4 fruit fly cellular contexts compared by ENCODE assay signal in genomic region chr2L:5372552-5372951, dm6.
A peak's percentile ranks its signal among the peaks of the same experiment; 100 is the strongest.
TF ChIP-seq lines count a peak whose summit lies in the region.

No protein-coding gene starts in this region.

- TF ChIP-seq CTCF in whole organism, embryonic (GFP tag; optimal IDR thresholded peaks at IDR 0.05; lab: Kevin White, UChicago), result no peak

TF ChIP-seq in whole organism, embryonic, 481 proteins besides CTCF, POLR2A, EP300 and RAD21:
- TF ChIP-seq bsh (GFP tag; optimal IDR thresholded peaks at IDR 0.05; lab: Kevin White, UChicago) (peak in 1 of 2 experiments; percentile 15), nom (GFP tag; optimal IDR thresholded peaks at IDR 0.05; lab: Kevin White, UChicago) (peak; percentile 67), Myb (GFP tag; optimal IDR thresholded peaks at IDR 0.05; lab: Kevin White, UChicago) (no peak)

TF ChIP-seq in whole organism, prepupa, 60 proteins besides CTCF, POLR2A, EP300 and RAD21 (continues in another document):
- TF ChIP-seq Hr4 (GFP tag; optimal IDR thresholded peaks at IDR 0.05; lab: Kevin White, UChicago), result no peak
- peak; percentile 38 for TF ChIP-seq lz (GFP tag; optimal IDR thresholded peaks at IDR 0.05; lab: Kevin White, UChicago)
- no peak for TF ChIP-seq Gug (GFP tag; IDR thresholded peaks at IDR 0.05; lab: Robert Waterston, UW)
- no peak for TF ChIP-seq CG15336 (GFP tag; IDR thresholded peaks at IDR 0.05; lab: Robert Waterston, UW)
- no peak for TF ChIP-seq Hr38 (GFP tag; optimal IDR thresholded peaks at IDR 0.05; lab: Kevin White, UChicago)
- TF ChIP-seq CG8632 (GFP tag; optimal IDR thresholded peaks at IDR 0.05; lab: Kevin White, UChicago), result peak; percentile 28
- TF ChIP-seq Lpt (GFP tag; optimal IDR thresholded peaks at IDR 0.05; lab: Kevin White, UChicago), result no peak
- TF ChIP-seq CG10631 (GFP tag; optimal IDR thresholded peaks at IDR 0.05; lab: Kevin White, UChicago), result peak; percentile 63
- peak; percentile 68 for TF ChIP-seq svp (GFP tag; lab: Kevin White, UChicago)
- TF ChIP-seq net (GFP tag; optimal IDR thresholded peaks at IDR 0.05; lab: Kevin White, UChicago), result peak; percentile 5
- TF ChIP-seq CG11294 (GFP tag; IDR thresholded peaks at IDR 0.05; lab: Robert Waterston, UW), result no peak
- peak; percentile 18 for TF ChIP-seq CG8319 (GFP tag; optimal IDR thresholded peaks at IDR 0.05; lab: Kevin White, UChicago)
- peak; percentile 75 for TF ChIP-seq CG10669 (GFP tag; optimal IDR thresholded peaks at IDR 0.05; lab: Kevin White, UChicago)
- TF ChIP-seq ss (GFP tag; optimal IDR thresholded peaks at IDR 0.05; lab: Kevin White, UChicago), result peak; percentile 68 to 78
- no peak for TF ChIP-seq fkh (GFP tag; optimal IDR thresholded peaks at IDR 0.05; lab: Kevin White, UChicago)
- peak; percentile 79 for TF ChIP-seq CG6808 (GFP tag; optimal IDR thresholded peaks at IDR 0.05; lab: Kevin White, UChicago)
- peak; percentile 11 for TF ChIP-seq CG7368 (GFP tag; optimal IDR thresholded peaks at IDR 0.05; lab: Kevin White, UChicago)
- TF ChIP-seq CG9139 (GFP tag; optimal IDR thresholded peaks at IDR 0.05; lab: Kevin White, UChicago), result peak; percentile 53
- TF ChIP-seq Blimp-1 (GFP tag; optimal IDR thresholded peaks at IDR 0.05; lab: Kevin White, UChicago), result no peak
- peak; percentile 75 for TF ChIP-seq CG1621 (tag; optimal IDR thresholded peaks at IDR 0.05; lab: Kevin White, UChicago)
- peak; percentile 55 for TF ChIP-seq CG3919 (GFP tag; optimal IDR thresholded peaks at IDR 0.05; lab: Kevin White, UChicago)
- peak; percentile 14 for TF ChIP-seq CG16779 (tag; optimal IDR thresholded peaks at IDR 0.05; lab: Kevin White, UChicago)
- TF ChIP-seq Hr39 (GFP tag; optimal IDR thresholded peaks at IDR 0.05; lab: Kevin White, UChicago), result no peak
- peak; percentile 22 for TF ChIP-seq CG34406 (GFP tag; optimal IDR thresholded peaks at IDR 0.05; lab: Kevin White, UChicago)
- no peak for TF ChIP-seq vri (GFP tag; optimal IDR thresholded peaks at IDR 0.05; lab: Kevin White, UChicago)
- TF ChIP-seq CG11762 (GFP tag; optimal IDR thresholded peaks at IDR 0.05; lab: Kevin White, UChicago; ENCODE audit: insufficient read depth), result peak; percentile 30
- TF ChIP-seq CG11902 (GFP tag; optimal IDR thresholded peaks at IDR 0.05; lab: Kevin White, UChicago), result no peak
- TF ChIP-seq CG4318 (GFP tag; optimal IDR thresholded peaks at IDR 0.05; lab: Kevin White, UChicago), result no peak
- TF ChIP-seq CG6163 (GFP tag; IDR thresholded peaks at IDR 0.05; lab: Robert Waterston, UW), result peak; percentile 74
- TF ChIP-seq fd85E (GFP tag; optimal IDR thresholded peaks at IDR 0.05; lab: Kevin White, UChicago), result no peak

TF ChIP-seq in whole organism, pupa, 21 proteins besides CTCF, POLR2A, EP300 and RAD21:
- no peak for TF ChIP-seq Ets98B (GFP tag; IDR thresholded peaks at IDR 0.05; lab: Robert Waterston, UW)
- peak; percentile 30 for TF ChIP-seq D1 (tag; optimal IDR thresholded peaks at IDR 0.05; lab: Kevin White, UChicago)
- TF ChIP-seq CG34367 (tag; optimal IDR thresholded peaks at IDR 0.05; lab: Kevin White, UChicago), result peak; percentile 84
- TF ChIP-seq Pif1A (GFP tag; optimal IDR thresholded peaks at IDR 0.05; lab: Kevin White, UChicago), result peak; percentile 58
- TF ChIP-seq Snoo (tag; optimal IDR thresholded peaks at IDR 0.05; lab: Kevin White, UChicago), result no peak
- TF ChIP-seq CG12605 (GFP tag; IDR thresholded peaks at IDR 0.05; lab: Robert Waterston, UW), result peak; percentile 35; the same call in 1 of the 2 replicates
- peak; percentile 77 for TF ChIP-seq CG9948 (tag; optimal IDR thresholded peaks at IDR 0.05; lab: Kevin White, UChicago)
- TF ChIP-seq Pif1B (GFP tag; optimal IDR thresholded peaks at IDR 0.05; lab: Kevin White, UChicago), result peak; percentile 13
- TF ChIP-seq EcR (GFP tag; optimal IDR thresholded peaks at IDR 0.05; lab: Kevin White, UChicago), result no peak
- TF ChIP-seq fd96Ca (GFP tag; IDR thresholded peaks at IDR 0.05; lab: Robert Waterston, UW), result no peak
- TF ChIP-seq CG4496 (GFP tag; IDR thresholded peaks at IDR 0.05; lab: Robert Waterston, UW), result no peak
- TF ChIP-seq gl (tag; optimal IDR thresholded peaks at IDR 0.05; lab: Kevin White, UChicago), result peak; percentile 58
- TF ChIP-seq rn (GFP tag; IDR thresholded peaks at IDR 0.05; lab: Robert Waterston, UW), result no peak
- peak; percentile 53 for TF ChIP-seq CG13204 (GFP tag; optimal IDR thresholded peaks at IDR 0.05; lab: Kevin White, UChicago)
- TF ChIP-seq CG32121 (GFP tag; IDR thresholded peaks at IDR 0.05; lab: Robert Waterston, UW), result no peak
- peak; percentile 82 for TF ChIP-seq CG17806 (tag; optimal IDR thresholded peaks at IDR 0.05; lab: Kevin White, UChicago)
- peak; percentile 17 for TF ChIP-seq CG8301 (tag; optimal IDR thresholded peaks at IDR 0.05; lab: Kevin White, UChicago)
- peak; percentile 81 for TF ChIP-seq CG15710 (tag; optimal IDR thresholded peaks at IDR 0.05; lab: Kevin White, UChicago)
- peak; percentile 82 for TF ChIP-seq CG8159 (tag; optimal IDR thresholded peaks at IDR 0.05; lab: Kevin White, UChicago)
- TF ChIP-seq CG10348 (GFP tag; IDR thresholded peaks at IDR 0.05; lab: Robert Waterston, UW), result no peak
- TF ChIP-seq CG14655 (GFP tag; optimal IDR thresholded peaks at IDR 0.05; lab: Kevin White, UChicago), result peak; percentile 59

TF ChIP-seq in whole organism, wandering third instar larva, 38 proteins besides CTCF, POLR2A, EP300 and RAD21:
- TF ChIP-seq dsf (GFP tag; optimal IDR thresholded peaks at IDR 0.05; lab: Kevin White, UChicago; ENCODE audit: borderline replicate concordance), result no peak
- TF ChIP-seq brk (GFP tag; optimal IDR thresholded peaks at IDR 0.05; lab: Kevin White, UChicago), result no peak
- peak; percentile 48 for TF ChIP-seq HLH106 (tag; optimal IDR thresholded peaks at IDR 0.05; lab: Kevin White, UChicago)
- no peak for TF ChIP-seq Dfd (GFP tag; optimal IDR thresholded peaks at IDR 0.05; lab: Kevin White, UChicago)
- TF ChIP-seq br (GFP tag; optimal IDR thresholded peaks at IDR 0.05; lab: Kevin White, UChicago), result peak; percentile 26
- TF ChIP-seq ey (GFP tag; optimal IDR thresholded peaks at IDR 0.05; lab: Kevin White, UChicago), result peak; percentile 45
- no peak for TF ChIP-seq Rel (GFP tag; optimal IDR thresholded peaks at IDR 0.05; lab: Kevin White, UChicago)
- TF ChIP-seq Rel (tag; optimal IDR thresholded peaks at IDR 0.05; lab: Kevin White, UChicago), result no peak
- TF ChIP-seq Hnf4 (GFP tag; optimal IDR thresholded peaks at IDR 0.05; lab: Kevin White, UChicago), result peak; percentile 31
- TF ChIP-seq h (GFP tag; optimal IDR thresholded peaks at IDR 0.05; lab: Kevin White, UChicago), result peak; percentile 54
- TF ChIP-seq GATAd (GFP tag; optimal IDR thresholded peaks at IDR 0.05; lab: Kevin White, UChicago), result no peak
- TF ChIP-seq CG9705 (GFP tag; optimal IDR thresholded peaks at IDR 0.05; lab: Kevin White, UChicago), result no peak
- TF ChIP-seq psq (GFP tag; optimal IDR thresholded peaks at IDR 0.05; lab: Kevin White, UChicago), result peak; percentile 32
- peak in 1 of 2 experiments; percentile 54 for TF ChIP-seq foxo (GFP tag; optimal IDR thresholded peaks at IDR 0.05; lab: Kevin White, UChicago)
- no peak for TF ChIP-seq sage (GFP tag; optimal IDR thresholded peaks at IDR 0.05; lab: Kevin White, UChicago)
- peak; percentile 49 for TF ChIP-seq OdsH (GFP tag; optimal IDR thresholded peaks at IDR 0.05; lab: Kevin White, UChicago)
- TF ChIP-seq Sp1 (GFP tag; optimal IDR thresholded peaks at IDR 0.05; lab: Kevin White, UChicago), result peak; percentile 30
- peak; percentile 46 for TF ChIP-seq fru (GFP tag; optimal IDR thresholded peaks at IDR 0.05; lab: Kevin White, UChicago)
- TF ChIP-seq Dif (GFP tag; optimal IDR thresholded peaks at IDR 0.05; lab: Kevin White, UChicago; ENCODE audit: partially characterized antibody), result no peak
- TF ChIP-seq Hr78 (GFP tag; optimal IDR thresholded peaks at IDR 0.05; lab: Kevin White, UChicago), result no peak
- no peak for TF ChIP-seq pan (optimal IDR thresholded peaks at IDR 0.05; lab: Kevin White, UChicago)
- TF ChIP-seq woc (GFP tag; optimal IDR thresholded peaks at IDR 0.05; lab: Kevin White, UChicago), result peak; percentile 9
- TF ChIP-seq rgr (GFP tag; optimal IDR thresholded peaks at IDR 0.05; lab: Kevin White, UChicago), result peak; percentile 34

Comparison
In these comparisons a context has a peak if more than half of its experiments do, and no peak if none do; other contexts are left out.
1. Of the 7 proteins assayed by ChIP-seq in both whole organism, embryonic and whole organism, prepupa: peak only in whole organism, embryonic: none; only in whole organism, prepupa: CG16779 and Sox102F; in both: none; in neither: 5.